Worm (Caenorhabditis elegans) whole organism, young adult: ENCODE data around the gene Y57E12B.11.

Experiments
- F23B12.7 ChIP-seq: sonication (generic microtip); optimal IDR thresholded peaks from 2 replicates; lab custom pipeline; 2017; ENCODE audit warnings: missing genetic modification characterization, mild to moderate bottlenecking, missing compliant biosample characterization, antibody characterized with exemption, moderate library complexity; ENCODE audit not compliant: insufficient read depth
- F37B4.10 ChIP-seq: fragments of 200-800 bp; sonication (Bioruptor generic); IDR thresholded peaks from 2 replicates; pipeline ENCODE4 v1.3.6; 2022; ENCODE audit warnings: missing genetic modification characterization, missing compliant biosample characterization
- F49E8.2 ChIP-seq: sonication (generic microtip); optimal IDR thresholded peaks from 3 replicates; lab custom pipeline; 2017; ENCODE audit warnings: missing genetic modification characterization, mild to moderate bottlenecking, missing compliant biosample characterization, antibody characterized with exemption, moderate library complexity; ENCODE audit not compliant: insufficient read depth
- Y53G8AR.9 ChIP-seq: fragments of 200-800 bp; sonication (Bioruptor generic); conservative IDR thresholded peaks from 2 replicates; pipeline ENCODE4 v1.3.6; 2022; ENCODE audit warnings: missing genetic modification reagents, missing genetic modification characterization, missing compliant biosample characterization
- Y67H2A.10 ChIP-seq: fragments of 200-800 bp; sonication (Bioruptor generic); conservative IDR thresholded peaks from 2 replicates; pipeline ENCODE4 v1.3.6; 2022; ENCODE audit warnings: missing genetic modification reagents, missing genetic modification characterization, missing compliant biosample characterization
- Y79H2A.3 ChIP-seq: fragments of 200-800 bp; sonication (Bioruptor generic); conservative IDR thresholded peaks from 2 replicates; pipeline ENCODE4 v1.3.6; 2022; ENCODE audit warnings: missing genetic modification reagents, missing genetic modification characterization, missing compliant biosample characterization
- attf-3 ChIP-seq: fragments of 200-800 bp; sonication (Bioruptor generic); conservative IDR thresholded peaks from 2 replicates; pipeline ENCODE4 v1.3.6; 2022; ENCODE audit warnings: missing genetic modification reagents, missing genetic modification characterization, missing compliant biosample characterization
- bed-2 ChIP-seq: fragments of 200-800 bp; sonication (Bioruptor generic); IDR thresholded peaks from 2 replicates; pipeline ENCODE4 v1.3.6; 2022; ENCODE audit warnings: missing genetic modification reagents, missing genetic modification characterization, missing compliant biosample characterization
- ceh-100 ChIP-seq: fragments of 200-800 bp; sonication (Bioruptor generic); IDR thresholded peaks from 2 replicates; pipeline ENCODE4 v1.3.6; 2022; ENCODE audit warnings: missing genetic modification reagents, missing genetic modification characterization, missing compliant biosample characterization
- ceh-27 ChIP-seq: fragments of 200-800 bp; sonication (Bioruptor generic); optimal IDR thresholded peaks from 2 replicates; lab custom pipeline; 2018; ENCODE audit warnings: mild to moderate bottlenecking, missing genetic modification characterization, moderate library complexity, missing compliant biosample characterization
- ceh-58 ChIP-seq: fragments of 200-800 bp; sonication (Bioruptor generic); IDR thresholded peaks from 2 replicates; pipeline ENCODE4 v1.3.6; 2022; ENCODE audit warnings: missing genetic modification characterization, missing compliant biosample characterization
- ceh-91 ChIP-seq: fragments of 200-800 bp; sonication (Bioruptor generic); IDR thresholded peaks from 2 replicates; pipeline ENCODE4 v1.3.6; 2022; ENCODE audit warnings: missing genetic modification reagents, missing genetic modification characterization, missing compliant biosample characterization
- egl-18 ChIP-seq: fragments of 200-800 bp; sonication (Bioruptor generic); IDR thresholded peaks from 2 replicates; pipeline ENCODE4 v1.3.6; 2022; ENCODE audit warnings: missing genetic modification reagents, missing genetic modification characterization, missing compliant biosample characterization
- egl-44 ChIP-seq: fragments of 200-800 bp; sonication (Bioruptor generic); IDR thresholded peaks from 2 replicates; pipeline ENCODE4 v1.3.6; 2022; ENCODE audit warnings: missing genetic modification reagents, missing genetic modification characterization, missing compliant biosample characterization
- fkh-3 ChIP-seq: sonication (generic microtip); optimal IDR thresholded peaks from 2 replicates; lab custom pipeline; 2016; ENCODE audit warnings: mild to moderate bottlenecking, missing genetic modification characterization, missing compliant biosample characterization
- hsf-1 ChIP-seq: fragments of 200-800 bp; sonication (Bioruptor generic); IDR thresholded peaks from 2 replicates; pipeline ENCODE4 v1.3.6; 2022; ENCODE audit warnings: missing genetic modification reagents, missing genetic modification characterization, missing compliant biosample characterization
- lag-1 ChIP-seq: fragments of 200-800 bp; sonication (Bioruptor generic); IDR thresholded peaks from 2 replicates; pipeline ENCODE4 v1.3.6; 2022; ENCODE audit warnings: missing genetic modification reagents, missing genetic modification characterization, missing compliant biosample characterization
- let-607 ChIP-seq, 2 experiments: fragments of 200-800 bp in 1 of 2; sonication (Bioruptor generic) in 1 of 2; sonication (generic microtip) in 1 of 2; optimal IDR thresholded peaks; 2 replicates each; lab custom pipeline; 2016 to 2018; ENCODE audit warnings: mild to moderate bottlenecking in 2 of 2, missing compliant biosample characterization in 2 of 2, missing genetic modification characterization in 2 of 2, moderate library complexity in 2 of 2, missing genotype in 1 of 2
- lir-1 ChIP-seq: fragments of 200-800 bp; sonication (Bioruptor generic); conservative IDR thresholded peaks from 2 replicates; pipeline ENCODE4 v1.3.6; 2022; ENCODE audit warnings: missing genetic modification reagents, missing genetic modification characterization, missing compliant biosample characterization
- lsy-27 ChIP-seq: sonication (generic microtip); optimal IDR thresholded peaks from 2 replicates; lab custom pipeline; 2017; ENCODE audit warnings: missing genetic modification characterization, mild to moderate bottlenecking, missing compliant biosample characterization, antibody characterized with exemption, missing genotype, borderline replicate concordance; ENCODE audit not compliant: insufficient read depth
- madf-10 ChIP-seq: sonication (generic microtip); optimal IDR thresholded peaks from 2 replicates; lab custom pipeline; 2016; ENCODE audit warnings: mild to moderate bottlenecking, missing genetic modification characterization, missing compliant biosample characterization
- madf-6 ChIP-seq: fragments of 200-800 bp; sonication (Bioruptor generic); IDR thresholded peaks from 2 replicates; pipeline ENCODE4 v1.3.6; 2022; ENCODE audit warnings: missing genetic modification reagents, missing genetic modification characterization, missing compliant biosample characterization
- nfya-1 ChIP-seq: sonication (generic microtip); optimal IDR thresholded peaks from 2 replicates; lab custom pipeline; 2017; ENCODE audit warnings: antibody characterized with exemption, missing compliant biosample characterization, missing genetic modification characterization, borderline replicate concordance; ENCODE audit not compliant: insufficient read depth
- nfya-2 ChIP-seq: fragments of 200-800 bp; sonication (Bioruptor generic); IDR thresholded peaks from 2 replicates; pipeline ENCODE4 v1.3.6; 2022; ENCODE audit warnings: missing genetic modification reagents, missing genetic modification characterization, missing compliant biosample characterization
- nhr-179 ChIP-seq: sonication (generic microtip); optimal IDR thresholded peaks from 2 replicates; lab custom pipeline; 2016; ENCODE audit warnings: mild to moderate bottlenecking, missing genetic modification characterization, missing compliant biosample characterization
- nhr-27 ChIP-seq: fragments of 200-800 bp; sonication (Bioruptor generic); optimal IDR thresholded peaks from 2 replicates; lab custom pipeline; 2018; ENCODE audit warnings: mild to moderate bottlenecking, missing genetic modification characterization, moderate library complexity, missing compliant biosample characterization
- nhr-90 ChIP-seq: sonication (generic microtip); optimal IDR thresholded peaks from 2 replicates; lab custom pipeline; 2016; ENCODE audit warnings: missing genotype, mild to moderate bottlenecking, missing genetic modification characterization, missing compliant biosample characterization
- pbrm-1 ChIP-seq: fragments of 200-800 bp; sonication (Bioruptor generic); IDR thresholded peaks from 2 replicates; pipeline ENCODE4 v1.3.6; 2022; ENCODE audit warnings: missing genetic modification reagents, missing genetic modification characterization, missing compliant biosample characterization
- sea-2 ChIP-seq: fragments of 200-800 bp; sonication (Bioruptor generic); IDR thresholded peaks from 2 replicates; pipeline ENCODE4 v1.3.6; 2022; ENCODE audit warnings: missing genetic modification characterization, missing compliant biosample characterization
- snpc-3.4 ChIP-seq: sonication (generic microtip); optimal IDR thresholded peaks from 2 replicates; lab custom pipeline; 2017; ENCODE audit warnings: missing genetic modification characterization, mild to moderate bottlenecking, missing compliant biosample characterization, antibody characterized with exemption, moderate library complexity, missing genotype, missing genetic modification reagents
- snpc-4 ChIP-seq, 5 experiments: fragments of 150-350 bp in 1 of 5; sonication (generic microtip) in 4 of 5; optimal IDR thresholded peaks; 2 replicates each; lab custom pipeline; 2014 to 2018; ENCODE audit warnings: missing genetic modification characterization in 5 of 5, missing biosample characterization in 3 of 5, antibody characterized with exemption in 2 of 5, mild to moderate bottlenecking in 2 of 5, missing compliant biosample characterization in 2 of 5, missing genotype in 2 of 5, moderate library complexity in 2 of 5, missing genetic modification reagents in 1 of 5
- sptf-2 ChIP-seq: fragments of 200-800 bp; sonication (Bioruptor generic); optimal IDR thresholded peaks from 2 replicates; lab custom pipeline; 2018; ENCODE audit warnings: mild to moderate bottlenecking, missing genetic modification characterization, missing compliant biosample characterization
- tbx-9 ChIP-seq: sonication (generic microtip); optimal IDR thresholded peaks from 2 replicates; lab custom pipeline; 2016; ENCODE audit warnings: borderline replicate concordance, missing genetic modification characterization, inconsistent platforms, missing compliant biosample characterization
- tlf-1 ChIP-seq: fragments of 200-800 bp; sonication (Bioruptor generic); optimal IDR thresholded peaks from 2 replicates; lab custom pipeline; 2018; ENCODE audit warnings: mild to moderate bottlenecking, missing genetic modification characterization, missing compliant biosample characterization
- unc-62 ChIP-seq: fragments of 150-350 bp; optimal IDR thresholded peaks from 2 replicates; lab custom pipeline; 2014; ENCODE audit warnings: missing biosample characterization, missing genetic modification reagents, missing genetic modification characterization
- zim-3 ChIP-seq: sonication (generic microtip); optimal IDR thresholded peaks from 2 replicates; lab custom pipeline; 2017; ENCODE audit warnings: mild to moderate bottlenecking, missing genetic modification characterization, moderate library complexity, missing compliant biosample characterization
- ztf-22 ChIP-seq: fragments of 200-800 bp; sonication (Bioruptor generic); optimal IDR thresholded peaks from 2 replicates; lab custom pipeline; 2018; ENCODE audit warnings: mild to moderate bottlenecking, missing genetic modification characterization, moderate library complexity, missing compliant biosample characterization
- ztf-26 ChIP-seq: sonication (generic microtip); optimal IDR thresholded peaks from 2 replicates; lab custom pipeline; 2017; ENCODE audit warnings: missing genetic modification characterization, missing compliant biosample characterization

Y57E12B.11 gene

DNA sequence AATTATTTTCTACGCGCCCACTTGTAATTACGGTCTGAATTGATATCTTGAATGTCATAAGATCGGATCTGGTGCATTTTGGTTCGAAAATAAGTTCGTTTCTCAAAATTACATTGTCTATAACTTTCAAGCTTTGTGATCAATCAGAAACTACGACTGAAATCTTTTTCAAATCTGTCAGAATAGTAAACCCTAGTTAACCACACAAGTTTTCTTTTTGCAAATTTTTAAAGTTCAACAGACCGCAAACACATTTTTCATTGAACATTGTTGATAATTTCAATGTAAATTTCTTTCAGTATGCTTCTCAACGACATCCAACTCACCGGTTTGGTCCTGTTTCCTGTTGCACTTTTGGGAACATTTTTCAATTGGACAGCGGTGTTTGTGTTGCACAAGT is 21.9 kb upstream of the Y57E12B.11 start, which contains the start of gene srx-59:
TSS of gene srx-59 (plus strand) at position 301 of the 400 bp plus-strand sequence.
- no peak for TF ChIP-seq lag-1 (GFP tag; lab: Robert Waterston, UW)
- TF ChIP-seq egl-18 (GFP tag; lab: Robert Waterston, UW) = no peak
- no peak for TF ChIP-seq egl-44 (GFP tag; lab: Robert Waterston, UW)
- TF ChIP-seq nhr-179 (tag; lab: Kevin White, UChicago) = no peak
- no peak for TF ChIP-seq ceh-91
- no peak for TF ChIP-seq F23B12.7
- TF ChIP-seq, all 124 proteins: peak for 0

- TF ChIP-seq nhr-27 (tag; lab: Kevin White, UChicago) (no peak), ceh-58 (GFP tag; lab: Robert Waterston, UW) (0 out of 2 replicates have a peak, but pooled peaks have one; percentile 12)
Measured at ce11 chrV:6969950-6970532, 20.4 kb upstream of the Y57E12B.11 start, which contains the start of gene ptr-15. Gene ptr-15 (minus strand): TSS chrV:6970000.

- no peak for TF ChIP-seq unc-62 (GFP tag; lab: Kevin White, UChicago)
- TF ChIP-seq, all 124 proteins: peak for 0
Measured at ce11 chrV:6956237-6956636, 6.6 kb upstream of the Y57E12B.11 start, which contains the start of gene mec-1. Gene mec-1 (plus strand): TSS chrV:6956537.

DNA sequence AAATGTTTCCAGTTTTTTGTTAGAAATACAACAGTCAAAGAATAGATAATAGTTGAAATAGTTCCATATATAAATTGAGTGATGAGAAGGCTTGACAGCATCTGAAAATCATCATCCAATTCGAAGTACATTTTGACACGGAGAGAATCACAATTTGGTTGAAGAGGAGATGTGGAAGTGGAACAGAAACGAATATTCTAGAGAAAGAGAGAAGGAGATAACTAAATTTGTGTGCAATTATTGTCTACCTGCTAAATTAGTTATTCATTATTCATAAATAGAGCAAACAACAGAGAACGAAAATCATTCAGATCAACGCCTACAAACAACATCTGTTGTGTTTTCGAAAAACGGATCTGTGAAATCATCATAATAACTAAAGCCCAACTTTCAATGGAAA is 4.1 kb upstream of the Y57E12B.11 start, which contains the start of gene srg-31:
TSS of gene srg-31 (minus strand) at position 101 of the 400 bp plus-strand sequence.
- TF ChIP-seq attf-3 (GFP tag; lab: Robert Waterston, UW) (no peak), madf-10 (no peak), let-607 (tag; optimal IDR thresholded peaks at IDR 0.05; lab: Kevin White, UChicago) (no peak), lir-1 (GFP tag; lab: Robert Waterston, UW) (no peak), zim-3 (no peak), sptf-2 (no peak), madf-6 (GFP tag; lab: Robert Waterston, UW) (no peak), tbx-9 (tag; lab: Kevin White, UChicago) (no peak), ztf-26 (tag; lab: Kevin White, UChicago) (no peak), pbrm-1 (GFP tag; lab: Robert Waterston, UW) (no peak), nhr-90 (tag; lab: Kevin White, UChicago) (no peak), Y79H2A.3 (GFP tag; lab: Robert Waterston, UW) (no peak), lsy-27 (tag; lab: Kevin White, UChicago) (no peak), bed-2 (GFP tag; lab: Robert Waterston, UW) (no peak)

- TF ChIP-seq ztf-26 (tag; lab: Kevin White, UChicago) = no peak
- TF ChIP-seq Y67H2A.10 = no peak
- TF ChIP-seq F23B12.7 = no peak
- TF ChIP-seq ztf-22 (GFP tag; lab: Kevin White, UChicago) = no peak
- no peak for TF ChIP-seq ceh-27 (GFP tag; lab: Kevin White, UChicago)
- no peak for TF ChIP-seq snpc-4 (GFP tag; optimal IDR thresholded peaks at IDR 0.05; lab: Kevin White, UChicago)
- no peak for TF ChIP-seq snpc-4 (tag; optimal IDR thresholded peaks at IDR 0.05; lab: Kevin White, UChicago)
- TF ChIP-seq ceh-100 (GFP tag; lab: Robert Waterston, UW) = no peak
- TF ChIP-seq tlf-1 (GFP tag; lab: Kevin White, UChicago) = no peak
- no peak for TF ChIP-seq nfya-2 (GFP tag; lab: Robert Waterston, UW)
- TF ChIP-seq fkh-3 (tag; lab: Kevin White, UChicago) = no peak
- no peak for TF ChIP-seq sea-2 (GFP tag; lab: Robert Waterston, UW)
- TF ChIP-seq Y53G8AR.9 (GFP tag; lab: Robert Waterston, UW) = no peak
- no peak for TF ChIP-seq snpc-3.4 (tag; lab: Kevin White, UChicago)
- TF ChIP-seq hsf-1 (GFP tag; lab: Robert Waterston, UW) = no peak
- no peak for TF ChIP-seq F37B4.10 (GFP tag; lab: Robert Waterston, UW)
- TF ChIP-seq F49E8.2 (tag; lab: Kevin White, UChicago) = no peak
- no peak for TF ChIP-seq nfya-1 (tag; lab: Kevin White, UChicago)
Measured at ce11 chrV:6951306-6951705, 1.6 kb upstream of the Y57E12B.11 start, which contains the start of gene T07H8.11. Gene T07H8.11 (minus strand): TSS chrV:6951406.
